Fruit fly (Drosophila melanogaster) whole organism, embryonic: ENCODE results near the gene Rad17.

Experiments used
- Abd-B ChIP-seq: fragments of 200-800 bp; sonication (Bioruptor generic); optimal IDR thresholded peaks from 2 replicates; lab custom pipeline; 2018; ENCODE audit warnings: missing biosample characterization, mild to moderate bottlenecking, missing genetic modification characterization, moderate library complexity
- Atf-2 ChIP-seq: fragments of 200-800 bp; sonication (Bioruptor generic); optimal IDR thresholded peaks from 2 replicates; lab custom pipeline; 2016; ENCODE audit warnings: missing biosample characterization, missing genetic modification characterization
- CG10321 ChIP-seq: fragments of 200-800 bp; sonication (Bioruptor generic); IDR thresholded peaks from 2 replicates; pipeline ENCODE4 v1.3.6; 2022; ENCODE audit warnings: missing biosample characterization, missing genetic modification characterization
- CG10462 ChIP-seq: fragments of 200-800 bp; sonication (Bioruptor generic); optimal IDR thresholded peaks from 2 replicates; lab custom pipeline; 2016; ENCODE audit warnings: missing biosample characterization, missing genetic modification characterization
- CG10654 ChIP-seq: fragments of 200-800 bp; sonication (Bioruptor generic); optimal IDR thresholded peaks from 2 replicates; lab custom pipeline; 2016; ENCODE audit warnings: missing biosample characterization, missing genetic modification characterization
- CG11085 ChIP-seq: fragments of 200-800 bp; sonication (Bioruptor generic); IDR thresholded peaks from 2 replicates; pipeline ENCODE4 v1.3.6; 2022; ENCODE audit warnings: missing biosample characterization, missing genetic modification characterization
- CG12744 ChIP-seq: fragments of 200-800 bp; sonication (Bioruptor generic); optimal IDR thresholded peaks from 2 replicates; lab custom pipeline; 2016; ENCODE audit warnings: missing biosample characterization, missing genetic modification characterization
- CG13624 ChIP-seq: fragments of 200-800 bp; sonication (Bioruptor generic); optimal IDR thresholded peaks from 2 replicates; lab custom pipeline; 2016; ENCODE audit warnings: missing biosample characterization, missing genetic modification characterization
- CG15601 ChIP-seq: fragments of 200-800 bp; sonication (Bioruptor generic); optimal IDR thresholded peaks from 3 replicates; lab custom pipeline; 2019; ENCODE audit warnings: missing biosample characterization, mild to moderate bottlenecking, missing genetic modification characterization, moderate library complexity
- CG17361 ChIP-seq: fragments of 200-800 bp; sonication (Bioruptor generic); IDR thresholded peaks from 3 replicates; pipeline ENCODE4 v1.3.6; 2022; ENCODE audit warnings: missing biosample characterization, missing genetic modification characterization
- CG1792 ChIP-seq: fragments of 200-800 bp; sonication (Bioruptor generic); optimal IDR thresholded peaks from 2 replicates; lab custom pipeline; 2016; ENCODE audit warnings: missing biosample characterization, missing genetic modification characterization
- CG32532 ChIP-seq: fragments of 200-800 bp; sonication (Bioruptor generic); IDR thresholded peaks from 2 replicates; pipeline ENCODE4 v1.3.6; 2022; ENCODE audit warnings: missing biosample characterization, missing genetic modification characterization
- CG3847 ChIP-seq: fragments of 200-800 bp; sonication (Bioruptor generic); IDR thresholded peaks from 2 replicates; pipeline ENCODE4 v1.3.6; 2022; ENCODE audit warnings: missing biosample characterization, missing genetic modification characterization
- CG4820 ChIP-seq: fragments of 200-800 bp; sonication (Bioruptor generic); optimal IDR thresholded peaks from 3 replicates; lab custom pipeline; 2016; ENCODE audit warnings: missing biosample characterization, missing genetic modification characterization
- CG4854 ChIP-seq: fragments of 200-800 bp; sonication (Bioruptor generic); optimal IDR thresholded peaks from 2 replicates; lab custom pipeline; 2016; ENCODE audit warnings: missing biosample characterization, missing genetic modification characterization, inconsistent platforms
- CG6791 ChIP-seq: fragments of 200-800 bp; sonication (Bioruptor generic); IDR thresholded peaks from 3 replicates; pipeline ENCODE4 v1.3.6; 2022; ENCODE audit warnings: missing biosample characterization, missing genetic modification characterization; ENCODE audit not compliant: partially characterized antibody
- Dp ChIP-seq: fragments of 200-800 bp; sonication (Bioruptor generic); optimal IDR thresholded peaks from 2 replicates; lab custom pipeline; 2018; ENCODE audit warnings: missing biosample characterization, mild to moderate bottlenecking, missing genetic modification characterization, moderate library complexity
- Dref ChIP-seq: fragments of 200-800 bp; sonication (Bioruptor generic); IDR thresholded peaks from 2 replicates; pipeline ENCODE4 v1.3.6; 2022; ENCODE audit warnings: missing biosample characterization, missing genetic modification characterization
- Elba2 ChIP-seq: fragments of 200-800 bp; sonication (Bioruptor generic); optimal IDR thresholded peaks from 3 replicates; lab custom pipeline; 2016; ENCODE audit warnings: missing biosample characterization, missing genetic modification characterization
- HmgZ ChIP-seq: fragments of 200-800 bp; sonication (Bioruptor generic); optimal IDR thresholded peaks from 2 replicates; lab custom pipeline; 2018; ENCODE audit warnings: missing biosample characterization, mild to moderate bottlenecking, missing genetic modification characterization
- Hr39 ChIP-seq: fragments of >200 bp; optimal IDR thresholded peaks from 2 replicates; lab custom pipeline; 2017
- MBD-R2 ChIP-seq: fragments of 200-800 bp; sonication (Bioruptor generic); IDR thresholded peaks from 2 replicates; pipeline ENCODE4 v1.3.6; 2022; ENCODE audit warnings: missing biosample characterization, missing genetic modification characterization
- Max ChIP-seq: fragments of 200-800 bp; sonication (Bioruptor generic); optimal IDR thresholded peaks from 2 replicates; lab custom pipeline; 2016; ENCODE audit warnings: missing biosample characterization, mild to moderate bottlenecking, missing genetic modification characterization
- Myb ChIP-seq: fragments of 200-800 bp; sonication (Bioruptor generic); optimal IDR thresholded peaks from 2 replicates; lab custom pipeline; 2016; ENCODE audit warnings: missing biosample characterization, missing genetic modification characterization
- NFAT ChIP-seq: fragments of 200-800 bp; sonication (Bioruptor generic); IDR thresholded peaks from 2 replicates; pipeline ENCODE4 v1.3.6; 2022; ENCODE audit warnings: missing biosample characterization, missing genetic modification characterization
- Nf-YB ChIP-seq: fragments of 200-800 bp; sonication (Bioruptor generic); optimal IDR thresholded peaks from 3 replicates; lab custom pipeline; 2019; ENCODE audit warnings: missing biosample characterization, mild to moderate bottlenecking, missing genetic modification characterization, moderate library complexity
- Opbp ChIP-seq: fragments of 200-800 bp; sonication (Bioruptor generic); IDR thresholded peaks from 3 replicates; pipeline ENCODE4 v1.3.6; 2022; ENCODE audit warnings: missing biosample characterization, missing genetic modification characterization; ENCODE audit not compliant: partially characterized antibody
- Rx ChIP-seq: fragments of 200-800 bp; sonication (Bioruptor generic); IDR thresholded peaks from 2 replicates; pipeline ENCODE4 v1.3.6; 2022; ENCODE audit warnings: missing biosample characterization, missing genetic modification characterization
- Six4 ChIP-seq: fragments of 200-800 bp; sonication (Bioruptor generic); optimal IDR thresholded peaks from 2 replicates; lab custom pipeline; 2016; ENCODE audit warnings: missing biosample characterization, missing genetic modification characterization
- Sry-δ ChIP-seq: fragments of 200-800 bp; sonication (Bioruptor generic); optimal IDR thresholded peaks from 2 replicates; lab custom pipeline; 2016; ENCODE audit warnings: missing biosample characterization, missing genetic modification characterization
- Trl ChIP-seq, 3 experiments: fragments of >200 bp in 2 of 3; fragments of 200-800 bp in 1 of 3; sonication (Bioruptor generic) in 1 of 3; optimal IDR thresholded peaks; 2 replicates in 1 of 3; 3 replicates in 2 of 3; lab custom pipeline; 2016 to 2017; ENCODE audit warnings: missing biosample characterization in 1 of 3, missing genetic modification characterization in 1 of 3
- ap ChIP-seq: fragments of 200-800 bp; sonication (Bioruptor generic); IDR thresholded peaks from 2 replicates; pipeline ENCODE4 v1.3.6; 2022; ENCODE audit warnings: missing biosample characterization, missing genetic modification characterization
- cad ChIP-seq: fragments of >200 bp; optimal IDR thresholded peaks from 2 replicates; lab custom pipeline; 2017; ENCODE audit warnings: missing biosample characterization, missing genetic modification characterization
- cwo ChIP-seq: fragments of 200-800 bp; sonication (Bioruptor generic); optimal IDR thresholded peaks from 3 replicates; lab custom pipeline; 2017; ENCODE audit warnings: missing biosample characterization, missing genetic modification characterization, mild to moderate bottlenecking, moderate library complexity, missing genetic modification reagents
- ewg ChIP-seq: fragments of 200-800 bp; sonication (Bioruptor generic); optimal IDR thresholded peaks from 3 replicates; lab custom pipeline; 2017; ENCODE audit warnings: mild to moderate bottlenecking, missing biosample characterization, missing genetic modification reagents, missing genetic modification characterization
- fru ChIP-seq: fragments of >200 bp; optimal IDR thresholded peaks from 2 replicates; lab custom pipeline; 2017
- ham ChIP-seq: fragments of 200-800 bp; sonication (Bioruptor generic); IDR thresholded peaks from 2 replicates; pipeline ENCODE4 v1.3.6; 2022; ENCODE audit warnings: missing biosample characterization, missing genetic modification characterization
- insv ChIP-seq, 2 experiments: fragments of 200-800 bp; sonication (Bioruptor generic); optimal IDR thresholded peaks; 3 replicates each; lab custom pipeline; 2016 to 2018; ENCODE audit warnings: missing biosample characterization in 2 of 2, missing genetic modification characterization in 2 of 2
- lola ChIP-seq, 3 experiments: fragments of >200 bp in 2 of 3; fragments of 200-800 bp in 1 of 3; sonication (Bioruptor generic) in 1 of 3; optimal IDR thresholded peaks; 2 replicates each; lab custom pipeline; 2017 to 2019; ENCODE audit warnings: missing biosample characterization in 3 of 3, missing genetic modification characterization in 3 of 3, mild to moderate bottlenecking in 1 of 3, moderate library complexity in 1 of 3
- mld ChIP-seq: fragments of 200-800 bp; sonication (Bioruptor generic); IDR thresholded peaks from 3 replicates; pipeline ENCODE4 v1.3.6; 2022; ENCODE audit warnings: missing biosample characterization, missing genetic modification characterization; ENCODE audit not compliant: partially characterized antibody
- prd ChIP-seq, 3 experiments: fragments of >200 bp in 2 of 3; fragments of 200-800 bp in 1 of 3; sonication (Bioruptor generic) in 1 of 3; optimal IDR thresholded peaks in 2 of 3; IDR thresholded peaks in 1 of 3; 2 replicates in 2 of 3; 3 replicates in 1 of 3; pipeline versions ENCODE4 v1.3.6 to Lab custom; 2017 to 2022; ENCODE audit warnings: missing biosample characterization in 1 of 3, missing genetic modification characterization in 1 of 3
- pum ChIP-seq: fragments of 200-800 bp; sonication (Bioruptor generic); optimal IDR thresholded peaks from 2 replicates; lab custom pipeline; 2016; ENCODE audit warnings: missing biosample characterization, missing genetic modification characterization
- row ChIP-seq: fragments of 200-800 bp; sonication (Bioruptor generic); IDR thresholded peaks from 3 replicates; pipeline ENCODE4 v1.3.6; 2022; ENCODE audit warnings: missing biosample characterization, missing genetic modification characterization
- sima ChIP-seq: fragments of 200-800 bp; sonication (Bioruptor generic); optimal IDR thresholded peaks from 2 replicates; lab custom pipeline; 2016; ENCODE audit warnings: missing biosample characterization, missing genetic modification characterization
- tgo ChIP-seq: fragments of 200-800 bp; sonication (Bioruptor generic); IDR thresholded peaks from 3 replicates; pipeline ENCODE4 v1.3.6; 2022; ENCODE audit warnings: missing biosample characterization, missing genetic modification characterization
- tio ChIP-seq: fragments of 200-800 bp; sonication (Bioruptor generic); optimal IDR thresholded peaks from 2 replicates; lab custom pipeline; 2017; ENCODE audit warnings: missing biosample characterization, missing genetic modification characterization, inconsistent platforms
- tup ChIP-seq: fragments of 200-800 bp; sonication (Bioruptor generic); optimal IDR thresholded peaks from 2 replicates; lab custom pipeline; 2016; ENCODE audit warnings: missing biosample characterization, mild to moderate bottlenecking, missing genetic modification characterization, moderate library complexity
- twi ChIP-seq: fragments of 200-800 bp; optimal IDR thresholded peaks from 2 replicates; lab custom pipeline; 2019; ENCODE audit warnings: missing biosample characterization, mild to moderate bottlenecking, missing genetic modification characterization, moderate library complexity
- z ChIP-seq: fragments of 200-800 bp; sonication (Bioruptor generic); IDR thresholded peaks from 3 replicates; pipeline ENCODE4 v1.3.6; 2022; ENCODE audit warnings: missing biosample characterization, missing genetic modification characterization

Gene Rad17

dm6 chr3R:14656760-14657604 lies 6.0 kb downstream of the Rad17 start, which contains the start of gene CG3505 (continued):
- peak; percentile 54; the same call in 1 of the 2 replicates for TF ChIP-seq CG32532 (GFP tag; lab: Robert Waterston, UW)
- TF ChIP-seq Sry-δ (GFP tag; lab: Kevin White, UChicago), result peak; percentile 67
- no peak for TF ChIP-seq Six4
- no peak for TF ChIP-seq fru (lab: Kevin White, UChicago)
- TF ChIP-seq CG1792, result no peak
- no peak for TF ChIP-seq ewg (GFP tag; lab: Kevin White, UChicago)
- TF ChIP-seq Nf-YB (GFP tag; lab: Kevin White, UChicago), result no peak
- peak; percentile 52 for TF ChIP-seq CG4854
- TF ChIP-seq CG4820 (GFP tag; lab: Kevin White, UChicago), result peak; percentile 9
- TF ChIP-seq MBD-R2 (GFP tag; lab: Robert Waterston, UW), result 0 out of 2 replicates have a peak, but pooled peaks have one; percentile 19
- TF ChIP-seq CG3847 (GFP tag; lab: Robert Waterston, UW), result peak; percentile 62
- TF ChIP-seq CG12744 (GFP tag; lab: Kevin White, UChicago), result no peak
- TF ChIP-seq tup (GFP tag; lab: Kevin White, UChicago), result no peak
- TF ChIP-seq HmgZ, result peak; percentile 56
- TF ChIP-seq insv (GFP tag; optimal IDR thresholded peaks at IDR 0.05; lab: Kevin White, UChicago), result no peak
- no peak for TF ChIP-seq twi
- TF ChIP-seq CG6791 (GFP tag; lab: Robert Waterston, UW), result 0 out of 3 replicates have a peak, but pooled peaks have one; percentile 38
- peak; percentile 36; the same call in 2 of the 3 replicates for TF ChIP-seq tgo (GFP tag; lab: Robert Waterston, UW)
- no peak; the same call in 1 of the 2 replicates for TF ChIP-seq ap
- no peak for TF ChIP-seq cad (GFP tag; lab: Kevin White, UChicago)
- TF ChIP-seq NFAT (GFP tag; lab: Robert Waterston, UW), result peak; percentile 33; the same call in 1 of the 2 replicates
- no peak; the same call in 2 of the 3 replicates for TF ChIP-seq mld (GFP tag; lab: Robert Waterston, UW)
- TF ChIP-seq Abd-B (GFP tag; lab: Kevin White, UChicago), result no peak
- peak; percentile 19 for TF ChIP-seq CG15601 (tag; lab: Kevin White, UChicago)
- peak in 1 of 2 experiments; percentile 6 for TF ChIP-seq Trl (optimal IDR thresholded peaks at IDR 0.05; lab: Kevin White, UChicago)
- no peak for TF ChIP-seq Trl (GFP tag; optimal IDR thresholded peaks at IDR 0.05; lab: Kevin White, UChicago)
- no peak for TF ChIP-seq Max (GFP tag; lab: Kevin White, UChicago)
- TF ChIP-seq CG10654, result no peak
- TF ChIP-seq CG13624 (GFP tag; lab: Kevin White, UChicago), result no peak
- TF ChIP-seq ham (GFP tag; lab: Robert Waterston, UW), result no peak
- no peak for TF ChIP-seq CG10321 (GFP tag; lab: Robert Waterston, UW)
- no peak for TF ChIP-seq lola (GFP tag; optimal IDR thresholded peaks at IDR 0.05; lab: Kevin White, UChicago)
- TF ChIP-seq CG17361, result peak; percentile 43; the same call in 1 of the 3 replicates
- TF ChIP-seq CG11085 (GFP tag; lab: Robert Waterston, UW), result no peak
- TF ChIP-seq Elba2 (GFP tag; lab: Kevin White, UChicago), result no peak
- TF ChIP-seq Opbp (GFP tag; lab: Robert Waterston, UW), result peak; percentile 43; the same call in 1 of the 3 replicates
- TF ChIP-seq Rx (GFP tag; lab: Robert Waterston, UW), result no peak
- TF ChIP-seq row, result peak; percentile 68
- TF ChIP-seq tio (GFP tag; lab: Kevin White, UChicago), result no peak
- peak; percentile 94 for TF ChIP-seq Dref (GFP tag; lab: Robert Waterston, UW)
- TF ChIP-seq cwo (GFP tag; lab: Kevin White, UChicago), result peak; percentile 45
- TF ChIP-seq z (GFP tag; lab: Robert Waterston, UW), result no peak
- TF ChIP-seq Myb (GFP tag; lab: Kevin White, UChicago), result peak; percentile 57
- no peak for TF ChIP-seq Hr39
- no peak for TF ChIP-seq sima
- TF ChIP-seq pum, result peak; percentile 38
- peak; percentile 100 for TF ChIP-seq Dp (GFP tag; lab: Kevin White, UChicago)
- TF ChIP-seq prd (optimal IDR thresholded peaks at IDR 0.05; lab: Kevin White, UChicago), result no peak
- 0 out of 3 replicates have a peak, but pooled peaks have one; percentile 22 for TF ChIP-seq prd (GFP tag; IDR thresholded peaks at IDR 0.05; lab: Robert Waterston, UW)
- no peak for TF ChIP-seq CG10462 (GFP tag; lab: Kevin White, UChicago)
- TF ChIP-seq Atf-2 (GFP tag; lab: Kevin White, UChicago), result no peak
